Fruit fly (Drosophila melanogaster): ENCODE results near the gene Sap-r.

Sap-r gene

DNA sequence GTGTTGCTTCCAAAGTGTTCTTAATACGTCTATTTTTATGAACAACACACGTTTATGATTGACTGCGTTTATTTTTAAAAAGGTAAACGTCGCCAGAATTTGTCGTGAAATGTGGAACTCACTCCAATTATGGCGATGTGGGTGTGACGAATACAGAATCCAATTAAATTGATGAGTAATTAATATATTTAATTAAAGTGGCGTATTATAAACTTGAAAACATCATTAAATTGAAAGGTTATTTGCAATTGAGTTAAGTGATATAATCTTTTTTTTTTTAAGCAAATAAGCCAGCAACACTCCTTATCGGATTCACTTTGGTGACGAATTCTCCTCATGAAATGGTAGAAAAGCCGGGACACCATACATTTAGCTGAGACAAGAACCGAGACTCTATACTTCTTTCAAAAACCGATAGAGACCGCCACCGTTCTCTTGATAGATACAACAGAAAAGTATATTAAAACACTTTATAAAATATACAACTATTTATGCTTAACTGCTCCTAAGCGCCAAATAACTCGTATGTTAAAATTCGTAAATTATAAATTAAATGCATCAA is 18.5 kb downstream of the Sap-r start (continued):
- TF ChIP-seq Kr (GFP tag; optimal IDR thresholded peaks at IDR 0.05), result no peak
- TF ChIP-seq slbo (GFP tag; IDR thresholded peaks at IDR 0.05), result peak; percentile 8; the same call in 1 of the 2 replicates
- TF ChIP-seq CG6654 (GFP tag; optimal IDR thresholded peaks at IDR 0.05), result no peak
- no peak for TF ChIP-seq Awh (GFP tag; IDR thresholded peaks at IDR 0.05)
- no peak for TF ChIP-seq CG13123 (GFP tag; optimal IDR thresholded peaks at IDR 0.05)
- no peak for TF ChIP-seq CG8388 (GFP tag; optimal IDR thresholded peaks at IDR 0.05)
- no peak for TF ChIP-seq unpg (GFP tag; optimal IDR thresholded peaks at IDR 0.05)
- no peak for TF ChIP-seq CG10565 (GFP tag; optimal IDR thresholded peaks at IDR 0.05)
- peak in 1 of 2 experiments; percentile 3 for TF ChIP-seq dpn (GFP tag; optimal IDR thresholded peaks at IDR 0.05)
- no peak for TF ChIP-seq inv (GFP tag; IDR thresholded peaks at IDR 0.05; ENCODE audit: partially characterized antibody)
- no peak for TF ChIP-seq Sox102F (GFP tag; optimal IDR thresholded peaks at IDR 0.05)
- no peak for TF ChIP-seq cas (GFP tag; IDR thresholded peaks at IDR 0.05)
- TF ChIP-seq sens-2 (GFP tag; IDR thresholded peaks at IDR 0.05), result no peak
- TF ChIP-seq CG31441 (GFP tag; IDR thresholded peaks at IDR 0.05), result no peak
- peak; percentile 69 for TF ChIP-seq pita (GFP tag; optimal IDR thresholded peaks at IDR 0.05)
- no peak for TF ChIP-seq repo (GFP tag; optimal IDR thresholded peaks at IDR 0.05)
- no peak for TF ChIP-seq bsh (GFP tag; optimal IDR thresholded peaks at IDR 0.05)
- TF ChIP-seq BtbVII (GFP tag; optimal IDR thresholded peaks at IDR 0.05), result no peak
- peak; percentile 53 for TF ChIP-seq Rfx (GFP tag; IDR thresholded peaks at IDR 0.05)
- TF ChIP-seq lola (GFP tag; optimal IDR thresholded peaks at IDR 0.05), result no peak
- no peak for TF ChIP-seq trem (tag; optimal IDR thresholded peaks at IDR 0.05)
- no peak for TF ChIP-seq CG9609 (GFP tag; optimal IDR thresholded peaks at IDR 0.05)
- no peak for TF ChIP-seq CG17359 (tag; optimal IDR thresholded peaks at IDR 0.05)
- TF ChIP-seq oc (tag; optimal IDR thresholded peaks at IDR 0.05), result peak; percentile 17
- no peak for TF ChIP-seq yki (optimal IDR thresholded peaks at IDR 0.05)
- no peak for TF ChIP-seq wek (GFP tag; optimal IDR thresholded peaks at IDR 0.05)
- no peak for TF ChIP-seq CG3995 (GFP tag; optimal IDR thresholded peaks at IDR 0.05)
- TF ChIP-seq Neu2 (GFP tag; optimal IDR thresholded peaks at IDR 0.05; ENCODE audit: borderline replicate concordance), result no peak
- TF ChIP-seq Lhr (GFP tag; optimal IDR thresholded peaks at IDR 0.05), result peak; percentile 16
- no peak for TF ChIP-seq Rx (GFP tag; IDR thresholded peaks at IDR 0.05)
- TF ChIP-seq bbx (GFP tag; IDR thresholded peaks at IDR 0.05; ENCODE audit: partially characterized antibody), result no peak
- peak; percentile 10 for TF ChIP-seq Xbp1 (GFP tag; optimal IDR thresholded peaks at IDR 0.05)
- no peak for TF ChIP-seq Max (GFP tag; optimal IDR thresholded peaks at IDR 0.05)
- no peak for TF ChIP-seq scrt (GFP tag; optimal IDR thresholded peaks at IDR 0.05)
- no peak for TF ChIP-seq CG7556 (GFP tag; optimal IDR thresholded peaks at IDR 0.05)
- TF ChIP-seq Atf6 (GFP tag; IDR thresholded peaks at IDR 0.05), result no peak
- no peak for TF ChIP-seq CG10147 (GFP tag; optimal IDR thresholded peaks at IDR 0.05)
- TF ChIP-seq fu2 (GFP tag; optimal IDR thresholded peaks at IDR 0.05), result no peak
- TF ChIP-seq CG9932 (GFP tag; IDR thresholded peaks at IDR 0.05), result peak; percentile 26; the same call in 1 of the 2 replicates
- TF ChIP-seq dati (GFP tag; IDR thresholded peaks at IDR 0.05), result no peak
- TF ChIP-seq nmo (GFP tag; optimal IDR thresholded peaks at IDR 0.05), result peak; percentile 24
- TF ChIP-seq toy (GFP tag; IDR thresholded peaks at IDR 0.05), result no peak
